Worm (Caenorhabditis elegans): Measurements from ENCODE around the gene lact-3.

ce11 chrII:10675302-10675701 is 17.8 kb upstream of the lact-3 start, which contains the start of gene ptb-1:
- no peak for TF ChIP-seq fkh-10 (GFP tag; optimal IDR thresholded peaks at IDR 0.05)
- TF ChIP-seq fos-1 (tag; optimal IDR thresholded peaks at IDR 0.05), result no peak
- no peak for TF ChIP-seq skn-1 (tag; optimal IDR thresholded peaks at IDR 0.05)
- no peak for TF ChIP-seq nhr-11 (tag; optimal IDR thresholded peaks at IDR 0.05)
- TF ChIP-seq R02D3.7 (tag; optimal IDR thresholded peaks at IDR 0.05), result no peak
- TF ChIP-seq unc-39 (tag; optimal IDR thresholded peaks at IDR 0.05), result no peak
- no peak for TF ChIP-seq nhr-76 (tag; optimal IDR thresholded peaks at IDR 0.05)
- no peak for TF ChIP-seq lin-39 (tag; optimal IDR thresholded peaks at IDR 0.05)
